Fruit fly (Drosophila melanogaster): Measurements from ENCODE around the gene bond.

bond gene

DNA sequence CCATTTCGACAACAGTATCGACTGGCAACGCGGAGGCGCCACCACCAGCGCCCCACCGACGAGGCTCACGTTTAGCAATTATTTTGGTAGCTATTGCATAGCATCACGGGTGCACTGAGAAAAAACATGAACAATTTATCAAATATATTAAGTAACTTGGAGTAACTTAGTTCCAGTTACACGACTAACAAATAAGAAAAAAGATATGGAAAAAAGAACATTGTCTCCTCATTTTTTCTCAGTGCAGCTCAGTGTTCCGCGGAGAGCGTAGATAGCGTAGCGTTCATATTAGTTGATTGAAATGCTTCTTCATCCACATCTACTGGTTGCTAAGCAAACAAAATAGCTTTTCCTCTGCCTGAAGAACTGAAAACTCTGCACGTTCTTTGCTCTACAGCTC, 35.1 kb upstream of the bond start (continued):
- no peak for TF ChIP-seq CG8924 (tag; optimal IDR thresholded peaks at IDR 0.05)
- TF ChIP-seq CG14014 (GFP tag; IDR thresholded peaks at IDR 0.05): no peak
- no peak for TF ChIP-seq bcd (GFP tag; optimal IDR thresholded peaks at IDR 0.05)
- TF ChIP-seq lbe (GFP tag; optimal IDR thresholded peaks at IDR 0.05): no peak
- no peak for TF ChIP-seq CG4282 (GFP tag; optimal IDR thresholded peaks at IDR 0.05)
- TF ChIP-seq lab (GFP tag; optimal IDR thresholded peaks at IDR 0.05): peak; percentile 22
- TF ChIP-seq sd (tag; optimal IDR thresholded peaks at IDR 0.05): no peak
- no peak for TF ChIP-seq hth (optimal IDR thresholded peaks at IDR 0.05)
- TF ChIP-seq CG4854 (GFP tag; optimal IDR thresholded peaks at IDR 0.05): no peak
- TF ChIP-seq twi (tag; optimal IDR thresholded peaks at IDR 0.05): no peak

DNA sequence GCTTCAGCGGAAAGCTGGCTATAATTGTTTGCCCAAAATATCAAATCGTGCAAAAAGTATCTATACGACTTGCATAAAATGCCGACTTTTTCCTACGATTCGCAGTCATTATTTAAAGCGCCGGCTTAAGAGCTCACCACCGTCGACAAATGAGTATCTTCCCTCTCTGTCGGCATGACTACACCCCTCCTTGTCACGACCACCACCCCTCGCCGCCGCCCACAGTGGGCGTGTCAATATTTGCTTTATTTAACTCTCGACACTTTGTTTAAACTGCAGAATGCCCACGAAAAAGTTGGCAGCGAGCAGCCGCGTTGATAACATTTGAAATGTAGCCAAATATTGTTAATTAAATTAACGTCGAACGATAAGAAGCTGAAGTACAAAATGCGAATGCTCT, 32.2 kb upstream of the bond start:
- no peak for TF ChIP-seq Chrac-16 (GFP tag; optimal IDR thresholded peaks at IDR 0.05)
- peak; percentile 46 for TF ChIP-seq CG6765 (GFP tag; optimal IDR thresholded peaks at IDR 0.05)
- peak; percentile 12 for TF ChIP-seq CG2120 (GFP tag; optimal IDR thresholded peaks at IDR 0.05)
- no peak for TF ChIP-seq row (GFP tag; IDR thresholded peaks at IDR 0.05)
- peak; percentile 57 for TF ChIP-seq schlank (tag; optimal IDR thresholded peaks at IDR 0.05)
- TF ChIP-seq Hmr (GFP tag; optimal IDR thresholded peaks at IDR 0.05): peak; percentile 19
- TF ChIP-seq Hand (GFP tag; optimal IDR thresholded peaks at IDR 0.05): no peak
- TF ChIP-seq Meics (GFP tag; optimal IDR thresholded peaks at IDR 0.05): peak; percentile 8
- TF ChIP-seq MESR4 (GFP tag; optimal IDR thresholded peaks at IDR 0.05): no peak
- no peak for TF ChIP-seq Dbx (GFP tag; IDR thresholded peaks at IDR 0.05)
- peak; percentile 78 for TF ChIP-seq Med (GFP tag)
- no peak for TF ChIP-seq h (optimal IDR thresholded peaks at IDR 0.05)
- TF ChIP-seq lab (GFP tag; optimal IDR thresholded peaks at IDR 0.05): peak; percentile 80
- 0 out of 2 replicates have a peak, but pooled peaks have one; percentile 22 for TF ChIP-seq Rx (GFP tag; IDR thresholded peaks at IDR 0.05)
- no peak for TF ChIP-seq eve (GFP tag; optimal IDR thresholded peaks at IDR 0.05)
- peak; percentile 16 for TF ChIP-seq BtbVII (GFP tag; optimal IDR thresholded peaks at IDR 0.05)
- no peak for TF ChIP-seq slp2 (GFP tag; optimal IDR thresholded peaks at IDR 0.05)
- no peak for TF ChIP-seq CG14860 (GFP tag; IDR thresholded peaks at IDR 0.05; ENCODE audit: partially characterized antibody)
- no peak for TF ChIP-seq ems (GFP tag; optimal IDR thresholded peaks at IDR 0.05)
- peak; percentile 8 for TF ChIP-seq CG3281 (GFP tag; optimal IDR thresholded peaks at IDR 0.05)
- TF ChIP-seq sug (tag; optimal IDR thresholded peaks at IDR 0.05): peak; percentile 31
- TF ChIP-seq CG15514 (GFP tag; optimal IDR thresholded peaks at IDR 0.05): peak; percentile 27
- peak; percentile 22 for TF ChIP-seq B-H2 (GFP tag; optimal IDR thresholded peaks at IDR 0.05)
- no peak for TF ChIP-seq zfh1 (GFP tag; IDR thresholded peaks at IDR 0.05)
- TF ChIP-seq Sox102F (GFP tag; optimal IDR thresholded peaks at IDR 0.05): no peak
- TF ChIP-seq Bteb2 (GFP tag; optimal IDR thresholded peaks at IDR 0.05): no peak
- TF ChIP-seq CG18599 (GFP tag; optimal IDR thresholded peaks at IDR 0.05): peak; percentile 64
- TF ChIP-seq sisA (GFP tag; IDR thresholded peaks at IDR 0.05): no peak
- no peak for TF ChIP-seq gt (GFP tag; IDR thresholded peaks at IDR 0.05)
- TF ChIP-seq CG14965 (GFP tag; optimal IDR thresholded peaks at IDR 0.05; ENCODE audit: borderline replicate concordance): no peak
- TF ChIP-seq mirr (GFP tag; optimal IDR thresholded peaks at IDR 0.05): peak; percentile 41
- TF ChIP-seq CG12391 (tag; optimal IDR thresholded peaks at IDR 0.05): no peak
- TF ChIP-seq Nf-YB (GFP tag; optimal IDR thresholded peaks at IDR 0.05): no peak
- TF ChIP-seq zen2 (GFP tag; IDR thresholded peaks at IDR 0.05; ENCODE audit: partially characterized antibody): no peak
- TF ChIP-seq jumu (GFP tag; optimal IDR thresholded peaks at IDR 0.05): no peak
- no peak for TF ChIP-seq CG18476 (GFP tag; optimal IDR thresholded peaks at IDR 0.05)
- TF ChIP-seq ash1 (GFP tag; optimal IDR thresholded peaks at IDR 0.05): peak; percentile 37
- no peak for TF ChIP-seq CG7928 (GFP tag; optimal IDR thresholded peaks at IDR 0.05)
- no peak for TF ChIP-seq psq (GFP tag; optimal IDR thresholded peaks at IDR 0.05)
- TF ChIP-seq Adf1 (GFP tag; IDR thresholded peaks at IDR 0.05): 0 out of 2 replicates have a peak, but pooled peaks have one; percentile 17
- TF ChIP-seq Rfx (GFP tag; IDR thresholded peaks at IDR 0.05): peak; percentile 28; the same call in 1 of the 2 replicates

Measured in whole organism, embryonic.